Worm (Caenorhabditis elegans) whole organism, late embryonic: ENCODE measurements around the gene C09F12.3.
A peak's percentile ranks its signal among the peaks of the same experiment; 100 is the strongest.

Experiments used
- C38D4.7 ChIP-seq: fragments of 200-800 bp; sonication (Bioruptor generic); optimal IDR thresholded peaks from 2 replicates; lab custom pipeline; 2018; ENCODE audit warnings: mild to moderate bottlenecking, missing genetic modification characterization, moderate library complexity, missing compliant biosample characterization
- F13H6.1 ChIP-seq: sonication (generic microtip); optimal IDR thresholded peaks from 2 replicates; lab custom pipeline; 2016; ENCODE audit warnings: missing genetic modification characterization, missing compliant biosample characterization
- T23F11.4 ChIP-seq: fragments of 200-800 bp; sonication (Bioruptor generic); optimal IDR thresholded peaks from 2 replicates; lab custom pipeline; 2018; ENCODE audit warnings: mild to moderate bottlenecking, missing genetic modification characterization, missing compliant biosample characterization
- ahr-1 ChIP-seq: sonication (generic microtip); optimal IDR thresholded peaks from 2 replicates; lab custom pipeline; 2016; ENCODE audit warnings: missing genetic modification characterization, missing compliant biosample characterization
- ceh-14 ChIP-seq: sonication (generic microtip); optimal IDR thresholded peaks from 2 replicates; lab custom pipeline; 2016; ENCODE audit warnings: missing genotype, missing genetic modification characterization, missing compliant biosample characterization
- ceh-18 ChIP-seq: sonication (generic microtip); optimal IDR thresholded peaks from 2 replicates; lab custom pipeline; 2016; ENCODE audit warnings: missing genetic modification characterization, missing compliant biosample characterization
- ceh-19 ChIP-seq: fragments of 200-800 bp; sonication (Bioruptor generic); optimal IDR thresholded peaks from 2 replicates; lab custom pipeline; 2018; ENCODE audit warnings: mild to moderate bottlenecking, missing genetic modification characterization, missing compliant biosample characterization
- ceh-2 ChIP-seq: sonication (generic microtip); optimal IDR thresholded peaks from 2 replicates; lab custom pipeline; 2016; ENCODE audit warnings: missing genotype, missing genetic modification characterization, missing compliant biosample characterization
- ceh-22 ChIP-seq: sonication (generic microtip); optimal IDR thresholded peaks from 2 replicates; lab custom pipeline; 2017; ENCODE audit warnings: missing biosample characterization, missing genetic modification characterization
- ceh-24 ChIP-seq: sonication (generic microtip); optimal IDR thresholded peaks from 2 replicates; lab custom pipeline; 2016; ENCODE audit warnings: mild to moderate bottlenecking, missing genetic modification characterization, missing compliant biosample characterization
- ceh-30 ChIP-seq: fragments of 150-350 bp; optimal IDR thresholded peaks from 2 replicates; lab custom pipeline; 2014; ENCODE audit warnings: missing biosample characterization, missing genetic modification characterization
- ceh-31 ChIP-seq: sonication (generic microtip); optimal IDR thresholded peaks from 2 replicates; lab custom pipeline; 2016; ENCODE audit warnings: missing genetic modification characterization, missing compliant biosample characterization
- ceh-48 ChIP-seq: sonication (generic microtip); optimal IDR thresholded peaks from 2 replicates; lab custom pipeline; 2016; ENCODE audit warnings: missing genetic modification characterization, inconsistent platforms, missing compliant biosample characterization
- ceh-6 ChIP-seq: fragments of 200-800 bp; sonication (Bioruptor generic); optimal IDR thresholded peaks from 2 replicates; lab custom pipeline; 2018; ENCODE audit warnings: mild to moderate bottlenecking, missing genetic modification characterization, missing compliant biosample characterization
- che-1 ChIP-seq: sonication (generic microtip); optimal IDR thresholded peaks from 2 replicates; lab custom pipeline; 2016; ENCODE audit warnings: mild to moderate bottlenecking, missing genetic modification characterization, missing compliant biosample characterization
- dmd-4 ChIP-seq: sonication (generic microtip); optimal IDR thresholded peaks from 2 replicates; lab custom pipeline; 2016; ENCODE audit warnings: borderline replicate concordance, missing genetic modification characterization, missing compliant biosample characterization
- dve-1 ChIP-seq: sonication (generic microtip); optimal IDR thresholded peaks from 2 replicates; lab custom pipeline; 2017; ENCODE audit warnings: antibody characterized with exemption, mild to moderate bottlenecking, missing genetic modification characterization, missing compliant biosample characterization
- elt-2 ChIP-seq: sonication (generic microtip); optimal IDR thresholded peaks from 2 replicates; lab custom pipeline; 2016; ENCODE audit warnings: missing genetic modification reagents, missing genetic modification characterization, missing compliant biosample characterization
- elt-4 ChIP-seq: sonication (generic microtip); optimal IDR thresholded peaks from 2 replicates; lab custom pipeline; 2016; ENCODE audit warnings: missing genetic modification characterization, missing compliant biosample characterization
- ets-4 ChIP-seq: sonication (generic microtip); optimal IDR thresholded peaks from 2 replicates; lab custom pipeline; 2016; ENCODE audit warnings: missing genetic modification characterization, missing compliant biosample characterization
- eyg-1 ChIP-seq: sonication (generic microtip); optimal IDR thresholded peaks from 2 replicates; lab custom pipeline; 2016; ENCODE audit warnings: missing genotype, missing genetic modification characterization, missing compliant biosample characterization
- fkh-6 ChIP-seq: sonication (generic microtip); optimal IDR thresholded peaks from 2 replicates; lab custom pipeline; 2016; ENCODE audit warnings: missing genetic modification characterization, missing compliant biosample characterization
- hlh-15 ChIP-seq: sonication (generic microtip); optimal IDR thresholded peaks from 2 replicates; lab custom pipeline; 2016; ENCODE audit warnings: missing genetic modification characterization, missing compliant biosample characterization
- hlh-6 ChIP-seq: sonication (generic microtip); optimal IDR thresholded peaks from 2 replicates; lab custom pipeline; 2016; ENCODE audit warnings: missing genotype, missing genetic modification characterization, missing compliant biosample characterization
- hlh-8 ChIP-seq: sonication (generic microtip); optimal IDR thresholded peaks from 2 replicates; lab custom pipeline; 2016; ENCODE audit warnings: missing genotype, missing genetic modification characterization, missing compliant biosample characterization
- lim-6 ChIP-seq: sonication (generic microtip); optimal IDR thresholded peaks from 2 replicates; lab custom pipeline; 2016; ENCODE audit warnings: missing genetic modification characterization, missing compliant biosample characterization
- mec-3 ChIP-seq: sonication (generic microtip); optimal IDR thresholded peaks from 2 replicates; lab custom pipeline; 2016; ENCODE audit warnings: borderline replicate concordance, missing genetic modification characterization, missing compliant biosample characterization
- odd-2 ChIP-seq: sonication (generic microtip); optimal IDR thresholded peaks from 2 replicates; lab custom pipeline; 2017; ENCODE audit warnings: antibody characterized with exemption, mild to moderate bottlenecking, missing genetic modification characterization, missing compliant biosample characterization
- pag-3 ChIP-seq: sonication (generic microtip); optimal IDR thresholded peaks from 2 replicates; lab custom pipeline; 2016; ENCODE audit warnings: missing compliant biosample characterization, missing genetic modification characterization, borderline replicate concordance
- pat-9 ChIP-seq: fragments of 200-800 bp; sonication (Bioruptor generic); optimal IDR thresholded peaks from 2 replicates; lab custom pipeline; 2018; ENCODE audit warnings: mild to moderate bottlenecking, missing genetic modification characterization, moderate library complexity, missing compliant biosample characterization
- pax-1 ChIP-seq: fragments of 150-350 bp; optimal IDR thresholded peaks from 2 replicates; lab custom pipeline; 2014; ENCODE audit warnings: missing biosample characterization, missing genetic modification characterization
- pha-2 ChIP-seq: sonication (generic microtip); optimal IDR thresholded peaks from 2 replicates; lab custom pipeline; 2017; ENCODE audit warnings: mild to moderate bottlenecking, missing genetic modification characterization, missing compliant biosample characterization
- pha-4 ChIP-seq: fragments of 150-350 bp; optimal IDR thresholded peaks from 2 replicates; lab custom pipeline; 2018; ENCODE audit warnings: missing biosample characterization, missing genetic modification reagents, missing genetic modification characterization
- pros-1 ChIP-seq: fragments of 150-350 bp; optimal IDR thresholded peaks from 2 replicates; lab custom pipeline; 2014; ENCODE audit warnings: missing biosample characterization, missing genetic modification reagents, missing genetic modification characterization
- sdc-2 ChIP-seq: sonication (generic microtip); optimal IDR thresholded peaks from 2 replicates; lab custom pipeline; 2016; ENCODE audit warnings: missing genotype, missing genetic modification characterization, missing compliant biosample characterization
- sox-4 ChIP-seq: sonication (generic microtip); optimal IDR thresholded peaks from 2 replicates; lab custom pipeline; 2017; ENCODE audit warnings: mild to moderate bottlenecking, missing genetic modification characterization, inconsistent platforms, missing compliant biosample characterization
- syd-9 ChIP-seq: sonication (generic microtip); optimal IDR thresholded peaks from 2 replicates; lab custom pipeline; 2016; ENCODE audit warnings: mild to moderate bottlenecking, missing genetic modification characterization, moderate library complexity, missing compliant biosample characterization
- tbx-7 ChIP-seq: sonication (generic microtip); optimal IDR thresholded peaks from 2 replicates; lab custom pipeline; 2016; ENCODE audit warnings: missing genotype, missing genetic modification characterization, missing compliant biosample characterization
- ttx-3 ChIP-seq: sonication (generic microtip); optimal IDR thresholded peaks from 2 replicates; lab custom pipeline; 2016; ENCODE audit warnings: missing genetic modification reagents, missing genetic modification characterization, missing compliant biosample characterization
- unc-42 ChIP-seq: sonication (generic microtip); optimal IDR thresholded peaks from 2 replicates; lab custom pipeline; 2016; ENCODE audit warnings: missing genotype, missing genetic modification characterization, missing compliant biosample characterization
- unc-86 ChIP-seq: sonication (generic microtip); optimal IDR thresholded peaks from 2 replicates; lab custom pipeline; 2016; ENCODE audit warnings: missing genetic modification characterization, missing compliant biosample characterization
- zip-5 ChIP-seq: sonication (generic microtip); optimal IDR thresholded peaks from 2 replicates; lab custom pipeline; 2016; ENCODE audit warnings: missing genetic modification characterization, missing compliant biosample characterization
- ztf-16 ChIP-seq: sonication (generic microtip); optimal IDR thresholded peaks from 2 replicates; lab custom pipeline; 2017; ENCODE audit warnings: missing genetic modification characterization, missing compliant biosample characterization

C09F12.3 gene

ce11 chrX:11010565-11010964 lies 32.1 kb downstream of the C09F12.3 start, which contains the start of gene F58A3.4:
Gene F58A3.4 (minus strand): TSS chrX:11010665.
- TF ChIP-seq elt-2 (tag; lab: Kevin White, UChicago) (no peak), pros-1 (tag; lab: Kevin White, UChicago) (no peak), dve-1 (tag; lab: Kevin White, UChicago) (no peak), ceh-24 (tag; lab: Kevin White, UChicago) (no peak), pag-3 (tag; lab: Kevin White, UChicago) (no peak), ceh-19 (GFP tag; lab: Kevin White, UChicago) (no peak), elt-4 (tag; lab: Kevin White, UChicago) (no peak), lim-6 (tag; lab: Kevin White, UChicago) (no peak), ceh-2 (no peak), ceh-48 (tag; lab: Kevin White, UChicago) (no peak), pha-4 (no peak), ahr-1 (no peak), ceh-30 (tag; lab: Kevin White, UChicago) (no peak), ttx-3 (tag; lab: Kevin White, UChicago) (no peak), mec-3 (tag; lab: Kevin White, UChicago) (no peak), hlh-15 (tag; lab: Kevin White, UChicago) (no peak), T23F11.4 (GFP tag; lab: Kevin White, UChicago) (no peak), che-1 (tag; lab: Kevin White, UChicago) (no peak), ceh-31 (tag; lab: Kevin White, UChicago) (no peak)

- TF ChIP-seq F13H6.1, result no peak
- TF ChIP-seq odd-2 (tag; lab: Kevin White, UChicago), result no peak
- no peak for TF ChIP-seq sdc-2 (tag; lab: Kevin White, UChicago)
- TF ChIP-seq ttx-3 (tag; lab: Kevin White, UChicago), result no peak
- TF ChIP-seq hlh-8, result no peak
- no peak for TF ChIP-seq sox-4
- no peak for TF ChIP-seq pax-1 (tag; lab: Kevin White, UChicago)
- no peak for TF ChIP-seq elt-2 (tag; lab: Kevin White, UChicago)
- TF ChIP-seq dve-1 (tag; lab: Kevin White, UChicago), result no peak
- TF ChIP-seq ceh-2, result no peak
- TF ChIP-seq ceh-31 (tag; lab: Kevin White, UChicago), result no peak
- no peak for TF ChIP-seq pros-1 (tag; lab: Kevin White, UChicago)
- no peak for TF ChIP-seq pag-3 (tag; lab: Kevin White, UChicago)
- no peak for TF ChIP-seq ceh-22
- no peak for TF ChIP-seq unc-86 (tag; lab: Kevin White, UChicago)
- no peak for TF ChIP-seq ceh-18 (tag; lab: Kevin White, UChicago)
- TF ChIP-seq syd-9 (tag; lab: Kevin White, UChicago), result no peak
- no peak for TF ChIP-seq ceh-14 (tag; lab: Kevin White, UChicago)
- TF ChIP-seq ets-4 (tag; lab: Kevin White, UChicago), result no peak
Measured at ce11 chrX:11008954-11009353, 33.7 kb downstream of the C09F12.3 start, which contains the start of gene ttr-31. Gene ttr-31 (minus strand): TSS chrX:11009054.

- no peak for TF ChIP-seq pros-1 (tag; lab: Kevin White, UChicago)
- peak; percentile 31 for TF ChIP-seq elt-2 (tag; lab: Kevin White, UChicago)
Measured at ce11 chrX:11008052-11008451, 34.6 kb downstream of the C09F12.3 start, which contains the start of gene del-5. Gene del-5 (minus strand): TSS chrX:11008181.

DNA sequence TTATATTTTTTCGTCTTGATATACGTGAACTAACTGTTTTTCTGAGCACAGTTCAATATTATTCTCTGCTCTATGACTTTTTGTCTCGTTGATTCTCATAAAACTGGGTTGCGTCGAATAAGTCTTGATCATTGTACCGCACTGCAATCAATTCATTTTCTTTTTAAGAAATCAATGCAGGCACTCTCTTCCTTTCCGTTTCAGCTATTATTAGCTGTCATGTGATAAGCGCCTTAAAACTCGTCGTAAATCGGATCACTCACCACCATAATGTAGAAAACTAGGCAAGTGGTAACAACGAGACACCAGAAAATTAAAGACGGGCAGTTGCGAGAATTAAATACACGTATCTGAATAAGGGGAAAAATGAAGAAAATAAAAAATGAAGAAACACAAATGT lies 35.3 kb downstream of the C09F12.3 start:
- TF ChIP-seq dmd-4 (no peak), ceh-6 (GFP tag; lab: Kevin White, UChicago) (no peak), ceh-48 (tag; lab: Kevin White, UChicago) (no peak), pat-9 (tag; lab: Kevin White, UChicago) (no peak), zip-5 (tag; lab: Kevin White, UChicago) (no peak), eyg-1 (no peak), C38D4.7 (GFP tag; lab: Kevin White, UChicago) (no peak), hlh-6 (no peak), tbx-7 (tag; lab: Kevin White, UChicago) (no peak), ztf-16 (no peak), syd-9 (tag; lab: Kevin White, UChicago) (no peak), ahr-1 (no peak), fkh-6 (tag; lab: Kevin White, UChicago) (no peak), pha-2 (tag; lab: Kevin White, UChicago) (no peak), unc-42 (no peak)
